Worm (Caenorhabditis elegans) whole organism, L1 larva: ENCODE data around the gene K10C2.6.

Source experiments
- C16A3.4 ChIP-seq: fragments of 150-350 bp; optimal IDR thresholded peaks from 2 replicates; lab custom pipeline; 2014; ENCODE audit warnings: missing biosample characterization, missing genetic modification characterization
- egl-27 ChIP-seq, 2 experiments: fragments of 150-350 bp in 1 of 2; sonication (generic microtip); optimal IDR thresholded peaks; 3 replicates each; lab custom pipeline; 2017 to 2018; ENCODE audit warnings: missing biosample characterization in 2 of 2, missing genetic modification characterization in 2 of 2, missing genetic modification reagents in 2 of 2
- elt-2 ChIP-seq: sonication (generic microtip); optimal IDR thresholded peaks from 2 replicates; lab custom pipeline; 2016; ENCODE audit warnings: missing genetic modification characterization, mild to moderate bottlenecking, inconsistent platforms, missing compliant biosample characterization, missing genetic modification reagents
- lin-13 ChIP-seq: fragments of 150-350 bp; optimal IDR thresholded peaks from 2 replicates; lab custom pipeline; 2014; ENCODE audit warnings: missing biosample characterization, missing genetic modification reagents, missing genetic modification characterization
- lsy-2 ChIP-seq, 2 experiments: fragments of 150-350 bp; optimal IDR thresholded peaks; 2 replicates each; lab custom pipeline; 2014; ENCODE audit warnings: missing biosample characterization in 2 of 2, missing genetic modification characterization in 2 of 2
- nhr-11 ChIP-seq: fragments of 150-350 bp; optimal IDR thresholded peaks from 2 replicates; lab custom pipeline; 2014; ENCODE audit warnings: missing biosample characterization, missing genetic modification characterization
- nhr-12 ChIP-seq: sonication (generic microtip); optimal IDR thresholded peaks from 2 replicates; lab custom pipeline; 2017; ENCODE audit warnings: missing biosample characterization, missing genetic modification characterization
- nhr-28 ChIP-seq: fragments of 150-350 bp; optimal IDR thresholded peaks from 2 replicates; lab custom pipeline; 2014; ENCODE audit warnings: missing biosample characterization, missing genetic modification characterization
- nhr-77 ChIP-seq: fragments of 150-350 bp; optimal IDR thresholded peaks from 2 replicates; lab custom pipeline; 2014; ENCODE audit warnings: missing biosample characterization, missing genetic modification characterization
- pqm-1 ChIP-seq: sonication (generic microtip); optimal IDR thresholded peaks from 3 replicates; lab custom pipeline; 2017; ENCODE audit warnings: missing biosample characterization, missing genetic modification characterization
- skn-1 ChIP-seq: fragments of 150-350 bp; optimal IDR thresholded peaks from 2 replicates; lab custom pipeline; 2014; ENCODE audit warnings: missing biosample characterization, missing genetic modification characterization
- snpc-4 ChIP-seq: fragments of 150-350 bp; optimal IDR thresholded peaks from 2 replicates; lab custom pipeline; 2014; ENCODE audit warnings: missing biosample characterization, missing genetic modification characterization
- sox-4 ChIP-seq: sonication (generic microtip); optimal IDR thresholded peaks from 2 replicates; lab custom pipeline; 2016; ENCODE audit warnings: missing genetic modification characterization, missing compliant biosample characterization
- unc-130 ChIP-seq: fragments of 150-350 bp; optimal IDR thresholded peaks from 2 replicates; lab custom pipeline; 2017; ENCODE audit warnings: missing biosample characterization, missing genetic modification characterization, inconsistent platforms

DNA sequence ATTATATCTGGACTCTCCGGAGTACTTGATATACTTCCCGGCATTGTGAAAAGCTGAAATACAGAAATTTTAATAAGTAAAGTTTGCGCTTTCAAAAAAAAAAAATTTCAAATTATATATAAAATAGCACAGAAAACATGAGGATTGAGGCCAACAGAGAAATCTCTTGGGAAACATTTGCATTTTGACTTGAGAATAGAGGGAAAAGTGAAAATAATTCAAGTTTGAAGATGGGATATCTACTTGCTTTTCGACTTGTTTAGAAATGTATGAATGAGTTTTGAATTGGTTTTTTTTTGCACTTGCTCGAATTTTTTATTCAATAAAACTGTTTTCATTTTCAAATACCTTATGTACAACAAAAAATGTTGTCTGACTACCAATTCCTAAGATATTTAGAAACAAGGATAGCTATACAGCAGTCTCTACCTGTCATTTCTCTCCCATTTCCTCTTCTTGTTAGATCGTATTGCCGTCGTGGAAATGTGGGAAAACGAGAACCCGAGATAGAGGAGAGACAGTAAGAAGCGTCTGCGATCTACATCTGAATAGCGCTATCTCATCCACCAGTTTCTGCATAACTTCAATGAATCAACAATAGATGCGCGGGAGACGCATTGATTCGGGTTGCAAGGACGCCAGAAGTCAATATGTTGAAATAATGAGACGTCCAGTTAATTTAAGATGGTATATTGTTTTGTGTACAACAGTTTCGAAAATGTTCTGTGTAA lies 34.7 kb upstream of the K10C2.6 start, which contains the start of gene T22E5.6:
- TF ChIP-seq unc-130 (no peak), elt-2 (tag; lab: Kevin White, UChicago) (no peak), lsy-2 (tag; optimal IDR thresholded peaks at IDR 0.05; lab: Kevin White, UChicago) (peak in 1 of 2 experiments; percentile 10), skn-1 (tag; lab: Kevin White, UChicago) (no peak), snpc-4 (tag; lab: Kevin White, UChicago) (no peak), sox-4 (tag; lab: Kevin White, UChicago) (no peak), lin-13 (GFP tag; lab: Kevin White, UChicago) (no peak), C16A3.4 (tag; lab: Kevin White, UChicago) (no peak), pqm-1 (no peak), nhr-77 (no peak), nhr-11 (tag; lab: Kevin White, UChicago) (no peak), egl-27 (tag; optimal IDR thresholded peaks at IDR 0.05; lab: Kevin White, UChicago) (no peak), nhr-12 (tag; lab: Kevin White, UChicago) (no peak), nhr-28 (tag; lab: Kevin White, UChicago) (no peak)
